Fruit fly (Drosophila melanogaster): ENCODE data around the gene CG42446.

The CG42446 gene

DNA sequence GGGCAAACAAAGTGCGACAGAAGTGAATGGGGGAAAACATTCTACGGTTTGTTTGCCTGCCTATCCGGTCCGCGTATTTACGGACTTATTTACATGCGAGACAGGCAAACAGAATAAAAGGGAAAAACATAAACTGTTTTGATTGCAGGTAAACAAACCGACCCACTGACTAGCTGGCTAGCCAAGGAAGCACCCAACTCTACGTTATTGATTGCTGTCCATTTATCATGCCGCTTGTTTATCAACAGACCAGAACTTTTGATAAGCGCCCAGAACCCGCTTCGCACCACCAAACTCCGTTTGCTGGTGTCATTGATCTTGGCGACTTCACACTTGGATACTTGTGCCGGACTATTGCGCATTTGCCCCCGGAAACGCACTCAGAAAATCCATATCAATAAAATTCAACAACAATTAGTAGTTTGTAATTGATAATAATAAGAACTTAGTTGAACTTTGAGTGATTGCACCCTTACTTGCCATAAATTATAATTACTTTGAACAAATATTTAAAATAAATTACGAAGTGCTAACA, 28.0 kb downstream of the CG42446 start (continued):
- no peak for TF ChIP-seq fd102C (GFP tag; optimal IDR thresholded peaks at IDR 0.05)
- TF ChIP-seq CG2129 (GFP tag; IDR thresholded peaks at IDR 0.05; ENCODE audit: partially characterized antibody) = no peak
- no peak for TF ChIP-seq Ptx1 (GFP tag; IDR thresholded peaks at IDR 0.05)
- TF ChIP-seq CG8089 (GFP tag; optimal IDR thresholded peaks at IDR 0.05) = peak; percentile 86
- no peak for TF ChIP-seq CG6654 (GFP tag; optimal IDR thresholded peaks at IDR 0.05)
- TF ChIP-seq nmo (GFP tag; optimal IDR thresholded peaks at IDR 0.05) = no peak
- no peak for TF ChIP-seq da (GFP tag; optimal IDR thresholded peaks at IDR 0.05)
- TF ChIP-seq caup (GFP tag; optimal IDR thresholded peaks at IDR 0.05; ENCODE audit: severe bottlenecking) = peak; percentile 74
- TF ChIP-seq CG11456 (GFP tag; IDR thresholded peaks at IDR 0.05) = peak; percentile 72; the same call in 2 of the 3 replicates
- TF ChIP-seq sim (GFP tag; IDR thresholded peaks at IDR 0.05) = peak; percentile 61; the same call in 1 of the 2 replicates
- TF ChIP-seq CG31388 (GFP tag; optimal IDR thresholded peaks at IDR 0.05) = no peak
- peak; percentile 55; the same call in 1 of the 2 replicates for TF ChIP-seq E2f1 (GFP tag; IDR thresholded peaks at IDR 0.05)
- TF ChIP-seq D19B (GFP tag; optimal IDR thresholded peaks at IDR 0.05) = no peak
- TF ChIP-seq dysf (GFP tag; IDR thresholded peaks at IDR 0.05) = peak; percentile 50; the same call in 2 of the 3 replicates
- peak; percentile 68 for TF ChIP-seq CG12942 (GFP tag; optimal IDR thresholded peaks at IDR 0.05)
- TF ChIP-seq z (GFP tag; IDR thresholded peaks at IDR 0.05) = peak; percentile 64; the same call in 1 of the 3 replicates
- TF ChIP-seq wor (GFP tag; IDR thresholded peaks at IDR 0.05) = no peak
- TF ChIP-seq dati (GFP tag; IDR thresholded peaks at IDR 0.05) = no peak
- TF ChIP-seq en (GFP tag; optimal IDR thresholded peaks at IDR 0.05) = no peak
- TF ChIP-seq bowl (GFP tag; IDR thresholded peaks at IDR 0.05) = no peak
- no peak for TF ChIP-seq CG14860 (GFP tag; IDR thresholded peaks at IDR 0.05; ENCODE audit: partially characterized antibody)
- TF ChIP-seq gsb-n (tag; optimal IDR thresholded peaks at IDR 0.05) = peak; percentile 60
- no peak for TF ChIP-seq CG17829 (tag; optimal IDR thresholded peaks at IDR 0.05)
- TF ChIP-seq Rx (GFP tag; IDR thresholded peaks at IDR 0.05) = no peak
- TF ChIP-seq so (GFP tag; IDR thresholded peaks at IDR 0.05) = peak; percentile 29; the same call in 1 of the 3 replicates
- peak; percentile 43 for TF ChIP-seq CG10366 (GFP tag; IDR thresholded peaks at IDR 0.05)
- TF ChIP-seq CoRest (tag; optimal IDR thresholded peaks at IDR 0.05) = peak; percentile 53
- peak; percentile 82 for TF ChIP-seq CG11398 (GFP tag; optimal IDR thresholded peaks at IDR 0.05)
- no peak for TF ChIP-seq Mrtf (GFP tag; IDR thresholded peaks at IDR 0.05)
- TF ChIP-seq sqz (GFP tag; optimal IDR thresholded peaks at IDR 0.05) = no peak
- TF ChIP-seq CG11504 (tag; optimal IDR thresholded peaks at IDR 0.05) = no peak
- TF ChIP-seq CG7928 (GFP tag; optimal IDR thresholded peaks at IDR 0.05) = no peak
- no peak for TF ChIP-seq tna (GFP tag; IDR thresholded peaks at IDR 0.05; ENCODE audit: partially characterized antibody)
- peak; percentile 70 for TF ChIP-seq Camta (GFP tag; optimal IDR thresholded peaks at IDR 0.05)
- TF ChIP-seq CrebB (tag; optimal IDR thresholded peaks at IDR 0.05) = peak; percentile 86
- TF ChIP-seq CG31224 (GFP tag; IDR thresholded peaks at IDR 0.05) = peak; percentile 29; the same call in 1 of the 2 replicates
- TF ChIP-seq CG18619 (GFP tag; optimal IDR thresholded peaks at IDR 0.05) = peak; percentile 74
- no peak for TF ChIP-seq nerfin-2 (GFP tag; IDR thresholded peaks at IDR 0.05; ENCODE audit: partially characterized antibody)
- TF ChIP-seq unpg (GFP tag; optimal IDR thresholded peaks at IDR 0.05) = peak; percentile 34
- peak; percentile 20 to 57 for TF ChIP-seq Pdp1 (GFP tag; optimal IDR thresholded peaks at IDR 0.05)
- TF ChIP-seq CHES-1-like (GFP tag; optimal IDR thresholded peaks at IDR 0.05) = peak; percentile 74
- peak; percentile 24 for TF ChIP-seq CG16815 (GFP tag; optimal IDR thresholded peaks at IDR 0.05)
- TF ChIP-seq Lim3 (GFP tag; IDR thresholded peaks at IDR 0.05) = no peak
- peak; percentile 64 for TF ChIP-seq tio (GFP tag; optimal IDR thresholded peaks at IDR 0.05)
- TF ChIP-seq HmgD (GFP tag; optimal IDR thresholded peaks at IDR 0.05) = no peak
- no peak for TF ChIP-seq esg (GFP tag; conservative IDR thresholded peaks at IDR 0.05)
- TF ChIP-seq sc (optimal IDR thresholded peaks at IDR 0.05) = no peak
- peak; percentile 83 for TF ChIP-seq sc (GFP tag; optimal IDR thresholded peaks at IDR 0.05)
- TF ChIP-seq corto (GFP tag; optimal IDR thresholded peaks at IDR 0.05) = no peak
- TF ChIP-seq Eip74EF (GFP tag; optimal IDR thresholded peaks at IDR 0.05) = peak in 1 of 2 experiments; percentile 39
